Worm (Caenorhabditis elegans): ENCODE results near the gene col-118.

Gene col-118

ce11 chrIV:8866092-8866491 is 18.1 kb downstream of the col-118 start (continued):
- TF ChIP-seq zfp-3 (GFP tag; conservative IDR thresholded peaks at IDR 0.05), result peak; percentile 59; the same call in 1 of the 2 replicates
- no peak for TF ChIP-seq sdz-12 (GFP tag; optimal IDR thresholded peaks at IDR 0.05)
- TF ChIP-seq Y105C5A.15 (GFP tag; IDR thresholded peaks at IDR 0.05), result no peak
- no peak for TF ChIP-seq unc-130 (GFP tag; optimal IDR thresholded peaks at IDR 0.05)
- no peak for TF ChIP-seq F49E8.2 (tag; optimal IDR thresholded peaks at IDR 0.05; ENCODE audit: borderline replicate concordance)
- peak; percentile 47 for TF ChIP-seq lin-13 (GFP tag; optimal IDR thresholded peaks at IDR 0.05)
- no peak for TF ChIP-seq daf-8 (GFP tag; IDR thresholded peaks at IDR 0.05)
- peak; percentile 96 for TF ChIP-seq hlh-11 (tag; optimal IDR thresholded peaks at IDR 0.05)
- TF ChIP-seq cey-2 (tag; optimal IDR thresholded peaks at IDR 0.05; ENCODE audit: borderline replicate concordance, insufficient read depth), result peak; percentile 2
- 0 out of 2 replicates have a peak, but pooled peaks have one; percentile 35 for TF ChIP-seq php-3 (GFP tag; IDR thresholded peaks at IDR 0.05)
- TF ChIP-seq nhr-6 (tag; optimal IDR thresholded peaks at IDR 0.05), result no peak
- no peak for TF ChIP-seq lim-7 (GFP tag; IDR thresholded peaks at IDR 0.05)
- peak; percentile 64 for TF ChIP-seq dpl-1 (GFP tag; optimal IDR thresholded peaks at IDR 0.05)
- peak; percentile 81 for TF ChIP-seq nhr-11 (tag; optimal IDR thresholded peaks at IDR 0.05)
- TF ChIP-seq lsy-2 (tag; optimal IDR thresholded peaks at IDR 0.05), result peak in 1 of 2 experiments; percentile 62
- peak; percentile 90 for TF ChIP-seq nhr-28 (tag; optimal IDR thresholded peaks at IDR 0.05)
- TF ChIP-seq ces-1 (GFP tag; optimal IDR thresholded peaks at IDR 0.05), result no peak
- no peak for TF ChIP-seq ceh-62 (tag; optimal IDR thresholded peaks at IDR 0.05)
- peak; percentile 79 for TF ChIP-seq hlh-30 (tag; optimal IDR thresholded peaks at IDR 0.05; ENCODE audit: insufficient read depth)
- TF ChIP-seq daf-12 (tag; optimal IDR thresholded peaks at IDR 0.05), result no peak
- TF ChIP-seq pha-4 (GFP tag; IDR thresholded peaks at IDR 0.05), result peak; percentile 38; the same call in 1 of the 2 replicates
- TF ChIP-seq pha-4 (tag; optimal IDR thresholded peaks at IDR 0.05), result peak; percentile 62
- peak; percentile 14 for TF ChIP-seq mes-2 (tag; optimal IDR thresholded peaks at IDR 0.05; ENCODE audit: poor library complexity, severe bottlenecking)
- peak in 1 of 2 experiments; percentile 67 for TF ChIP-seq mdl-1 (tag; optimal IDR thresholded peaks at IDR 0.05)
- peak in 1 of 2 experiments; percentile 96 for TF ChIP-seq unc-62 (GFP tag; optimal IDR thresholded peaks at IDR 0.05 in 1 of 2)
- TF ChIP-seq unc-62 (tag; optimal IDR thresholded peaks at IDR 0.05), result no peak
- TF ChIP-seq egl-43 (GFP tag; IDR thresholded peaks at IDR 0.05), result no peak
- peak; percentile 86 for TF ChIP-seq dve-1 (tag; optimal IDR thresholded peaks at IDR 0.05; ENCODE audit: insufficient read depth)
- peak in 1 of 2 experiments; percentile 42 for TF ChIP-seq hif-1 (tag; optimal IDR thresholded peaks at IDR 0.05)
- TF ChIP-seq nhr-48 (tag; optimal IDR thresholded peaks at IDR 0.05), result peak; percentile 35
- peak in 1 of 2 experiments; percentile 92 for TF ChIP-seq daf-16 (GFP tag; optimal IDR thresholded peaks at IDR 0.05)
- peak; percentile 63 for TF ChIP-seq daf-16 (tag; optimal IDR thresholded peaks at IDR 0.05)
- TF ChIP-seq tra-1 (GFP tag; IDR thresholded peaks at IDR 0.05), result peak; percentile 81; the same call in 1 of the 2 replicates
- peak; percentile 34 for TF ChIP-seq nhr-102 (tag; optimal IDR thresholded peaks at IDR 0.05)
- peak; percentile 98 for TF ChIP-seq aha-1 (tag)
- TF ChIP-seq fos-1 (tag; optimal IDR thresholded peaks at IDR 0.05), result no peak

DNA sequence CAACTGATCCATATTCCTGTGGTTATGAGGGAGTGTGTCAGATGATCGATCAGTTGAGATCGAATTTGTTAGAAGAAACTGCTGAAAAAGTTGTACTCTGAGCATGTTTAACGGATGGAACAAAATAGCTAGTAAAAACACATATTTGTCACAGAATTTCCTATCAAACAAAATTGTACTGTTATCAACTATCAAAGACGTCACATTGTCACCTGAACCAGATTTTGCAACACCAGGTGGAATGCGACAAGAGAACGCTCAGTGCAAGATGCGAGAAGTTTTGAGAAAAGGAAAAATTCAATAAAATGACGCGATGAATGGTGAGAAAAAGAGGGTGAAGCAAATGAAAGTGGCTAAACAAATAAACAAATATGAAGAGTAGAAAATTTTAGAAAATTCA is 19.5 kb downstream of the col-118 start:
- TF ChIP-seq attf-4 (tag; optimal IDR thresholded peaks at IDR 0.05), result no peak
- no peak for TF ChIP-seq daf-16 (GFP tag; optimal IDR thresholded peaks at IDR 0.05)
- TF ChIP-seq daf-16 (tag; optimal IDR thresholded peaks at IDR 0.05), result peak; percentile 26
- peak; percentile 67 for TF ChIP-seq nhr-28 (tag; optimal IDR thresholded peaks at IDR 0.05)
- peak; percentile 13 for TF ChIP-seq hlh-30 (tag; optimal IDR thresholded peaks at IDR 0.05; ENCODE audit: insufficient read depth)
- no peak for TF ChIP-seq ZK546.5 (tag; optimal IDR thresholded peaks at IDR 0.05)
- TF ChIP-seq nhr-77 (tag; optimal IDR thresholded peaks at IDR 0.05), result peak; percentile 23
- TF ChIP-seq daf-8 (GFP tag; IDR thresholded peaks at IDR 0.05), result no peak
- peak; percentile 13 for TF ChIP-seq dpl-1 (GFP tag; optimal IDR thresholded peaks at IDR 0.05)
- no peak for TF ChIP-seq R02D3.7 (tag; optimal IDR thresholded peaks at IDR 0.05)
- peak; percentile 46 for TF ChIP-seq hlh-11 (tag; optimal IDR thresholded peaks at IDR 0.05)
- TF ChIP-seq madf-5 (GFP tag; IDR thresholded peaks at IDR 0.05), result no peak
- TF ChIP-seq dve-1 (tag; optimal IDR thresholded peaks at IDR 0.05; ENCODE audit: insufficient read depth), result peak; percentile 45
